Worm (Caenorhabditis elegans): Measurements from ENCODE around the gene srx-104.

srx-104 gene

DNA sequence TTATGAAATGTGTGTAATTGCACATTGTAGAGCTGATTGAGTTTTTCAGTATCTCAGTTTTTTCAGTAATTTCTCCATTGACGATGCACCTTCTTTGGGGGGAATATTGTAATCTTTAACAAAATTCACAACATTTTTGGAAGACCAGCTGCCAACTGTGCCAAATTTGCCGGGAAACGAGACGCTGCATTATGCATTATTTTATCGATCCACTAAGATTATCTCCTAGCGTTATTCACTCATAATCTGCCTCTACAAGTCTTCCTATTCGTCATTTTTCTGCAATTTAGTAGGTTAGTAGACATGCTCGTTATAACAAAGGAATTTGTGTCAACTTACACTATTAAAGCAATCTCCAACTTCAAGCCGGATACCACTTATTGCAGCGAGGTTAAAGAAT, 32.2 kb upstream of the srx-104 start, which contains the start of the genes sdz-12 and bath-31:
Gene sdz-12, minus strand, starts transcription at position 101 of the 400 bp plus-strand sequence.
Gene bath-31, plus strand, starts transcription at position 251 of the 400 bp plus-strand sequence.
- TF ChIP-seq ets-7 (tag; optimal IDR thresholded peaks at IDR 0.05) (no peak), tbx-11 (GFP tag; IDR thresholded peaks at IDR 0.05) (no peak), B0310.2 (tag; optimal IDR thresholded peaks at IDR 0.05) (no peak), ceh-13 (GFP tag; optimal IDR thresholded peaks at IDR 0.05) (no peak), scrt-1 (GFP tag; IDR thresholded peaks at IDR 0.05) (no peak), aly-1 (tag; optimal IDR thresholded peaks at IDR 0.05) (no peak), F13C5.2 (tag; optimal IDR thresholded peaks at IDR 0.05) (no peak), hmg-4 (GFP tag; optimal IDR thresholded peaks at IDR 0.05) (no peak), tra-4 (tag; optimal IDR thresholded peaks at IDR 0.05) (no peak), sea-1 (GFP tag; conservative IDR thresholded peaks at IDR 0.05) (no peak), tbx-37 (GFP tag; conservative IDR thresholded peaks at IDR 0.05) (no peak), hnd-1 (tag; optimal IDR thresholded peaks at IDR 0.05) (no peak), hmbx-1 (tag; optimal IDR thresholded peaks at IDR 0.05) (no peak), flt-1 (GFP tag; IDR thresholded peaks at IDR 0.05) (no peak), ama-1 (optimal IDR thresholded peaks at IDR 0.05) (no peak), pes-1 (GFP tag; IDR thresholded peaks at IDR 0.05) (no peak)

DNA sequence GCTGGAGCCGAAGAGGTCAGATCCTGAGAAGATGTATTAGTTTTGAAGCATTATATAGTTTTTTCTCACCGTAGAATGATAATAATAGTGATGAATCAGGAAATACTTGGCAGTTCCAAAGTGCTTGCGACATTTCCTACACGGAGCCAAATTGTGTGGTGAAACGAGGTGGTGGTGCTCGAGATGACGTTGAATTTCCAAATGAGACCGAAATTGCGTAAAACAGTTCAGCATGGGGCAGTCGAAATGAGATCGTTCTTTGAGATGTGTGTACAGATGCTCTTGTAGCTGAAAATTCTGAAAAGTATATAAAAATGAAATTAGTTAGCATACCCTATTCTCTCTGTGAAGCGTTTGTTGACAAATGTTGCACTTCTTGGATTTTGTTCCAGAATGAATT, 28.5 kb upstream of the srx-104 start, which contains the start of gene C46E10.8:
Gene C46E10.8, minus strand, starts transcription at position 101 of the 400 bp plus-strand sequence.
- TF ChIP-seq scrt-1 (GFP tag; IDR thresholded peaks at IDR 0.05) (no peak), hmg-4 (GFP tag; optimal IDR thresholded peaks at IDR 0.05) (no peak), flt-1 (GFP tag; IDR thresholded peaks at IDR 0.05) (no peak), tbx-37 (GFP tag; conservative IDR thresholded peaks at IDR 0.05) (no peak), ceh-13 (GFP tag; optimal IDR thresholded peaks at IDR 0.05) (no peak), tbx-11 (GFP tag; IDR thresholded peaks at IDR 0.05) (no peak), ama-1 (optimal IDR thresholded peaks at IDR 0.05) (no peak), ceh-36 (tag; optimal IDR thresholded peaks at IDR 0.05) (no peak), tra-4 (tag; optimal IDR thresholded peaks at IDR 0.05) (no peak), aly-1 (tag; optimal IDR thresholded peaks at IDR 0.05) (no peak), hmbx-1 (tag; optimal IDR thresholded peaks at IDR 0.05) (no peak), B0310.2 (tag; optimal IDR thresholded peaks at IDR 0.05) (no peak), F13C5.2 (tag; optimal IDR thresholded peaks at IDR 0.05) (no peak), pes-1 (GFP tag; IDR thresholded peaks at IDR 0.05) (no peak)

- TF ChIP-seq tbx-11 (GFP tag; IDR thresholded peaks at IDR 0.05) (no peak), scrt-1 (GFP tag; IDR thresholded peaks at IDR 0.05) (no peak), tra-4 (tag; optimal IDR thresholded peaks at IDR 0.05) (no peak)
These were observed 24.8 kb upstream of the srx-104 start, which contains the start of gene C46E10.1 for ce11 chrII:3724175-3724715. Gene C46E10.1 (plus strand): TSS chrII:3724225.

ce11 chrII:3721016-3721415, 21.5 kb upstream of the srx-104 start, which contains the start of gene C46E10.3:
Gene C46E10.3 (plus strand): TSS chrII:3721316.
- TF ChIP-seq hmg-4 (GFP tag; optimal IDR thresholded peaks at IDR 0.05), result no peak
- TF ChIP-seq ceh-36 (tag; optimal IDR thresholded peaks at IDR 0.05), result no peak
- no peak for TF ChIP-seq sea-1 (GFP tag; conservative IDR thresholded peaks at IDR 0.05)
- TF ChIP-seq ceh-13 (GFP tag; optimal IDR thresholded peaks at IDR 0.05), result no peak
- TF ChIP-seq hnd-1 (tag; optimal IDR thresholded peaks at IDR 0.05), result no peak
- no peak for TF ChIP-seq B0310.2 (tag; optimal IDR thresholded peaks at IDR 0.05)
- TF ChIP-seq F13C5.2 (tag; optimal IDR thresholded peaks at IDR 0.05), result no peak
- no peak for TF ChIP-seq tra-4 (tag; optimal IDR thresholded peaks at IDR 0.05)
- no peak for TF ChIP-seq tbx-11 (GFP tag; IDR thresholded peaks at IDR 0.05)
- no peak for TF ChIP-seq pes-1 (GFP tag; IDR thresholded peaks at IDR 0.05)
- no peak for TF ChIP-seq scrt-1 (GFP tag; IDR thresholded peaks at IDR 0.05)
- TF ChIP-seq flt-1 (GFP tag; IDR thresholded peaks at IDR 0.05), result no peak
- TF ChIP-seq aly-1 (tag; optimal IDR thresholded peaks at IDR 0.05), result no peak
- no peak for TF ChIP-seq ama-1 (optimal IDR thresholded peaks at IDR 0.05)
- TF ChIP-seq tbx-37 (GFP tag; conservative IDR thresholded peaks at IDR 0.05), result no peak
- TF ChIP-seq ets-7 (tag; optimal IDR thresholded peaks at IDR 0.05), result no peak
- TF ChIP-seq hmbx-1 (tag; optimal IDR thresholded peaks at IDR 0.05), result no peak

DNA sequence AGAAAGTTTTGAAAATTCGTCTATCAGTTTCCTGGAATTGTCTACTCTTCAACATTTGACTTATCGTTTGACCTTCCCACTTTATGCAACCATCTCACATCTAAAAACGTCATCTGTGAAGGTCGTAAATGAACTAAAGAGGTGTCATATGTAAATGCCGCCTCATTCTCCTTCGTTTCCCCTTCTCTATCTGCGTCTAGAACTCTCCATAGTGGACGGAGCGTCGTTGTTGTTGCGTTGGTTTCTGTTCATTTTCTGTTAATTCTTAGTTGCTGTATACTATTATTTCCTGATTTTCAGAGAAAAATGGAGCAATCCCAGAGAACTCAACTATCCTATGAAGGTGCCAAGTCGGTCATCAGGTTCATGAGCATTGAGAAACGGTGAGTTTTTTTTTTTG, 17.5 kb upstream of the srx-104 start, which contains the start of gene fbxc-52:
Gene fbxc-52, plus strand, starts transcription at position 301 of the 400 bp plus-strand sequence.
- TF ChIP-seq aly-1 (tag; optimal IDR thresholded peaks at IDR 0.05), result no peak
- no peak for TF ChIP-seq sea-1 (GFP tag; conservative IDR thresholded peaks at IDR 0.05)
- no peak for TF ChIP-seq hmg-4 (GFP tag; optimal IDR thresholded peaks at IDR 0.05)
- no peak for TF ChIP-seq ceh-13 (GFP tag; optimal IDR thresholded peaks at IDR 0.05)
- TF ChIP-seq hmbx-1 (tag; optimal IDR thresholded peaks at IDR 0.05), result no peak
- no peak for TF ChIP-seq tra-4 (tag; optimal IDR thresholded peaks at IDR 0.05)
- TF ChIP-seq tbx-37 (GFP tag; conservative IDR thresholded peaks at IDR 0.05), result no peak
- TF ChIP-seq tbx-11 (GFP tag; IDR thresholded peaks at IDR 0.05), result no peak
- TF ChIP-seq pes-1 (GFP tag; IDR thresholded peaks at IDR 0.05), result no peak
- TF ChIP-seq ceh-36 (tag; optimal IDR thresholded peaks at IDR 0.05), result no peak
- no peak for TF ChIP-seq flt-1 (GFP tag; IDR thresholded peaks at IDR 0.05)
- no peak for TF ChIP-seq ama-1 (optimal IDR thresholded peaks at IDR 0.05)
- no peak for TF ChIP-seq hnd-1 (tag; optimal IDR thresholded peaks at IDR 0.05)
- no peak for TF ChIP-seq scrt-1 (GFP tag; IDR thresholded peaks at IDR 0.05)
- TF ChIP-seq ets-7 (tag; optimal IDR thresholded peaks at IDR 0.05), result no peak
- no peak for TF ChIP-seq F13C5.2 (tag; optimal IDR thresholded peaks at IDR 0.05)
- TF ChIP-seq B0310.2 (tag; optimal IDR thresholded peaks at IDR 0.05), result no peak

- no peak for TF ChIP-seq B0310.2 (tag; optimal IDR thresholded peaks at IDR 0.05)
- TF ChIP-seq tbx-11 (GFP tag; IDR thresholded peaks at IDR 0.05), result no peak
- no peak for TF ChIP-seq ceh-13 (GFP tag; optimal IDR thresholded peaks at IDR 0.05)
- TF ChIP-seq hmbx-1 (tag; optimal IDR thresholded peaks at IDR 0.05), result no peak
These were observed 17.0 kb upstream of the srx-104 start, which contains the start of gene srh-99 for ce11 chrII:3716455-3716854. Gene srh-99 (minus strand): TSS chrII:3716555.

- TF ChIP-seq sea-1 (GFP tag; conservative IDR thresholded peaks at IDR 0.05) (no peak), flt-1 (GFP tag; IDR thresholded peaks at IDR 0.05) (no peak), hmbx-1 (tag; optimal IDR thresholded peaks at IDR 0.05) (no peak), ceh-36 (tag; optimal IDR thresholded peaks at IDR 0.05) (no peak)
These were observed 15.1 kb upstream of the srx-104 start, which contains the start of gene srh-100 for ce11 chrII:3714595-3714994. Gene srh-100 (minus strand): TSS chrII:3714695.
